Worm (Caenorhabditis elegans): ENCODE measurements around the gene ttr-12.

The ttr-12 gene

DNA sequence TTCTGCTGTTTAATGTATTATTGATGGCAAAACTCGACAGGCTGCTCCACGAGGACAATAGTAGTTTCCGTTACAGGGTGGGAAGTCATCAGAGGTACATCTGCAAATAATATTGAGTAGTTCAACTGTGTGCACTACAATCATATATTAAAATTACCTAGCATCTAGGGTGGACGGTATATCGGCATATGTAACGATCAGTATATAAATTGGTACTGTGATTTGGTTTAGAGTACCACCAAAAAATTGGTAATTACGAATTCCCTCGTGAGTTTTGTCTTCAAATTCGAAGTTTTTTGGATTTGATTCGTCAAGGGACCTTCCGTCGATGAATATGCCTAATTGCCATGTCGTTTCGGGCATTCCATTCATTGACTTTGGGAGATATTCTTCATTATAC is 28.3 kb upstream of the ttr-12 start, which contains the start of gene ttr-13:
Gene ttr-13 (minus strand): TSS at position 101 of the 400 bp plus-strand sequence.
- no peak for TF ChIP-seq R02D3.7 (tag; optimal IDR thresholded peaks at IDR 0.05)
- no peak for TF ChIP-seq egl-27 (tag; optimal IDR thresholded peaks at IDR 0.05)
- no peak for TF ChIP-seq ztf-1 (GFP tag; conservative IDR thresholded peaks at IDR 0.05)

DNA sequence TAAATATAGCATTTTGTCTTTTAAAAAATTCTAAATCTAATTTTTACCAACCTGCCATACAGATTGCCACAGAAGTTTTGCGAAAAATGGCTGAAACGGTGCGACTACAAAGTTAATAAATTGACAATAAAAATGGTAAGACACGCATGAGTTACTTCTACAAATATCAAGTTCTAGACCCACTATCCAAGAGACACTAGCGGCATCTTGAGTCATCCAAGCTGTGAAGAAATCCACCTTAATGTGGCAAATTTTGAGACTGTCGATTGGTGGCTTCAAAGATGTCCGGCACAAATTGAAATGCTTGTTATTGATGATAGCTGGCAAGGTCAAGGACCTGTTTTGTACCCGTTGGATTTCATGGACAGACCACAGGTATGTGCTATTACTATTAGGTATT is 25.7 kb upstream of the ttr-12 start, which contains the start of gene F46B3.16:
Gene F46B3.16 (plus strand): TSS at position 301 of the 400 bp plus-strand sequence.
- TF ChIP-seq F13H6.1 (tag; optimal IDR thresholded peaks at IDR 0.05) (no peak), blmp-1 (tag; optimal IDR thresholded peaks at IDR 0.05; ENCODE audit: insufficient read depth) (no peak), fos-1 (tag; optimal IDR thresholded peaks at IDR 0.05) (no peak), nhr-21 (tag; optimal IDR thresholded peaks at IDR 0.05) (no peak), unc-55 (GFP tag; optimal IDR thresholded peaks at IDR 0.05) (no peak), sma-3 (GFP tag; optimal IDR thresholded peaks at IDR 0.05) (no peak), zag-1 (tag; optimal IDR thresholded peaks at IDR 0.05) (no peak), sma-9 (GFP tag; optimal IDR thresholded peaks at IDR 0.05) (no peak), sma-9 (tag; optimal IDR thresholded peaks at IDR 0.05) (no peak), nhr-77 (tag; optimal IDR thresholded peaks at IDR 0.05) (no peak), C34F6.9 (tag; optimal IDR thresholded peaks at IDR 0.05) (no peak), R02D3.7 (tag; optimal IDR thresholded peaks at IDR 0.05) (no peak), nhr-10 (tag; optimal IDR thresholded peaks at IDR 0.05) (no peak), nhr-6 (tag; optimal IDR thresholded peaks at IDR 0.05) (no peak), peb-1 (tag; optimal IDR thresholded peaks at IDR 0.05) (no peak), lin-39 (tag; optimal IDR thresholded peaks at IDR 0.05) (no peak)

DNA sequence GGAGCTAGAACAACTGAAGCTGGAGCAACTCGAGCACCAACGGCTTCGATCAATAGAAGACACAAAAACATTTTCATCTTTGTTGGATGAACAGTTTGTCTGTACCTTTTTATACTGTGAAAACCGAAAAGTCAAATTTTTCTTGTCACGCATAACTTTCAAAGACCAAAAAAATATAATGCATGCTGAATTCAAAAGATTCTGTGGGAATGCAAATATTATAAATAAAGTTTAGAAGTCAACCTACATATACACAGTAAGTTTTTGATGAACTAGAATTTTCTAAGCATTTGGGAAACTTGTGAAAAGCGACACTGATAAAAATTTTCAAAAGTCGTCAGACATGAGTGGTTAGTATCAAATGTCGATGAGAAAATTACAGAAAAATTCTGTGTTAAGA is 25.0 kb upstream of the ttr-12 start, which contains the start of gene F46B3.15:
Gene F46B3.15 (minus strand): TSS at position 101 of the 400 bp plus-strand sequence.
- TF ChIP-seq unc-55 (GFP tag; optimal IDR thresholded peaks at IDR 0.05), result no peak
- no peak for TF ChIP-seq ztf-1 (GFP tag; conservative IDR thresholded peaks at IDR 0.05)
- TF ChIP-seq nhr-6 (tag; optimal IDR thresholded peaks at IDR 0.05), result no peak
- TF ChIP-seq sma-3 (GFP tag; optimal IDR thresholded peaks at IDR 0.05), result no peak
- no peak for TF ChIP-seq nhr-129 (tag; optimal IDR thresholded peaks at IDR 0.05)
- no peak for TF ChIP-seq lin-13 (GFP tag; optimal IDR thresholded peaks at IDR 0.05)

DNA sequence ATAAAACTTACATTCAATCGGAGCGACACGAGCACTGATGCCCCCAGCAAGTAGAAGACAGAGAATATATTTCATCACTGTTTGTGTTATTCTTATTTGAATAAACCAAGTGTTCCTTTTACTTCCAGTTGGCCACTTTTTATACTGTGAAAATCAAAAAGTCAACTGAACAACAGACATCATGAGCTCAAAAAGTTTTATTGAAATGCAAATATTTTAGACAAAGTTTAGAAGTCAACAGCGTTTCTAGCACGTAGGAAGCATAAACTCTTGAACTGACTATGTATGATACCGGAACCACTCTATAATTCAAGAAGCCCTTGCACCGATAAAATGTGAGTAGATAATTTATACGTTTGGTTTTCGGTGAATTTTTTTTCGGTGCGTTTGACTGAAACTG is 22.7 kb upstream of the ttr-12 start, which contains the start of gene F46B3.14:
Gene F46B3.14 (minus strand): TSS at position 101 of the 400 bp plus-strand sequence.
- TF ChIP-seq Y55F3AM.14 (GFP tag; optimal IDR thresholded peaks at IDR 0.05), result no peak
- no peak for TF ChIP-seq zag-1 (tag; optimal IDR thresholded peaks at IDR 0.05)
- TF ChIP-seq ztf-4 (tag; optimal IDR thresholded peaks at IDR 0.05), result no peak
- TF ChIP-seq ceh-82 (tag; optimal IDR thresholded peaks at IDR 0.05), result no peak
- TF ChIP-seq nhr-11 (tag; optimal IDR thresholded peaks at IDR 0.05), result no peak
- no peak for TF ChIP-seq blmp-1 (tag; optimal IDR thresholded peaks at IDR 0.05; ENCODE audit: insufficient read depth)
- no peak for TF ChIP-seq lin-13 (GFP tag; optimal IDR thresholded peaks at IDR 0.05)
- TF ChIP-seq nhr-10 (tag; optimal IDR thresholded peaks at IDR 0.05), result no peak

DNA sequence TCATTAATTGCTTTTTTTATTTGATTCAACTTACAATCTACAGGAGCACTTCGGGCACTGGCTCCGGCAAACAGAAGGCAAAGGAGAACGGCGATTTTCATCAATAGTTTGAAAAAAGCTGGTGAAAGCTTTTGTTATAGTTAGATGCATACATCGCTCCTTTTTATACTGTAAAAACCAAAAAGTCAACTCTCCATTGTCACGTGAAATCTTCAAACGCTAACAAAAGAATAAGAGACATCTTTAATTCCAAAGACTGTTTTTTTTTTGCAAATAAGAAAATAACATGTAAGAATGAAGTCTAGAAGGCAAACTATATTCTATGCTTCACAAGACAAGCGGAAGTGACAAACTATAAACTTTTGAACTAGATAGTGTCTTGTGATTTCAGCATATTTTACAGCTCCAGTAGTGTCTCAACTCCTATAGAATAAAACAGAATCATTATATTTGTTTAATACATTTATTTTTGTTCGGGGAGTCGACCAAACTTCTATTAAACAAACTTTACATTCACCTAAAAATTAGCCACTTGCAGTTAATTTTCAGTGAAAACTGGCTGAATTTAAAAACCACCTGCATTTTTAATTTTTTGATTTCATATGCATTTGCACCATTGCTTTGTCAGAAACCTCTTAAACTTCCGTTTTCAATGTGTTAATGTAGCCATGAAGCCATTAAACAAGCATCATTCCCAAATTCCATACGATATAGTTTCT is 17.6 kb upstream of the ttr-12 start, which contains the start of the genes F46B3.9 and srz-18:
Gene F46B3.9 (minus strand): TSS at position 101 of the 719 bp plus-strand sequence.
Gene srz-18 (plus strand): TSS at position 669 of the 719 bp plus-strand sequence.
- TF ChIP-seq lin-13 (GFP tag; optimal IDR thresholded peaks at IDR 0.05) (no peak), unc-39 (tag; optimal IDR thresholded peaks at IDR 0.05) (no peak), nhr-11 (tag; optimal IDR thresholded peaks at IDR 0.05) (no peak), alr-1 (tag; optimal IDR thresholded peaks at IDR 0.05) (no peak), gmeb-1 (tag; optimal IDR thresholded peaks at IDR 0.05) (no peak), unc-62 (GFP tag; optimal IDR thresholded peaks at IDR 0.05) (no peak), lin-39 (tag; optimal IDR thresholded peaks at IDR 0.05) (no peak), R02D3.7 (tag; optimal IDR thresholded peaks at IDR 0.05) (no peak), mbf-1 (tag; optimal IDR thresholded peaks at IDR 0.05) (no peak), mab-5 (tag; optimal IDR thresholded peaks at IDR 0.05) (no peak), ztf-11 (tag; optimal IDR thresholded peaks at IDR 0.05) (no peak), blmp-1 (tag; optimal IDR thresholded peaks at IDR 0.05; ENCODE audit: insufficient read depth) (no peak), snpc-4 (tag; optimal IDR thresholded peaks at IDR 0.05) (no peak)

All from whole organism, L2 larva.